Worm (Caenorhabditis elegans) whole organism, L4 larva: ENCODE data around the gene C14A11.5.

Source experiments
- F37D6.2 ChIP-seq: sonication (generic microtip); optimal IDR thresholded peaks from 2 replicates; lab custom pipeline; 2016; ENCODE audit warnings: mild to moderate bottlenecking, missing genetic modification characterization, missing compliant biosample characterization
- F49E8.2 ChIP-seq: sonication (generic microtip); optimal IDR thresholded peaks from 2 replicates; lab custom pipeline; 2016; ENCODE audit warnings: missing compliant biosample characterization, mild to moderate bottlenecking, missing genetic modification characterization, borderline replicate concordance
- T26A8.4 ChIP-seq: fragments of 200-800 bp; sonication (Bioruptor generic); IDR thresholded peaks from 2 replicates; pipeline ENCODE4 v1.3.6; 2022; ENCODE audit warnings: missing genetic modification characterization, missing compliant biosample characterization
- Y5F2A.4 ChIP-seq: fragments of 200-800 bp; sonication (Bioruptor generic); optimal IDR thresholded peaks from 2 replicates; lab custom pipeline; 2018; ENCODE audit warnings: mild to moderate bottlenecking, missing genetic modification characterization, missing compliant biosample characterization
- ZK337.2 ChIP-seq: fragments of 200-800 bp; sonication (Bioruptor generic); IDR thresholded peaks from 2 replicates; pipeline ENCODE4 v1.3.6; 2022; ENCODE audit warnings: missing genetic modification reagents, missing genetic modification characterization, missing compliant biosample characterization
- aha-1 ChIP-seq: fragments of 150-350 bp; peaks from one replicate; lab custom pipeline; 2014; ENCODE audit warnings: missing biosample characterization, missing genetic modification characterization
- attf-4 ChIP-seq: sonication (generic microtip); optimal IDR thresholded peaks from 3 replicates; lab custom pipeline; 2017; ENCODE audit warnings: missing biosample characterization, missing genetic modification characterization
- ceh-32 ChIP-seq: sonication (generic microtip); optimal IDR thresholded peaks from 2 replicates; lab custom pipeline; 2016; ENCODE audit warnings: mild to moderate bottlenecking, missing genetic modification characterization, missing compliant biosample characterization; ENCODE audit not compliant: poor library complexity
- ceh-44 ChIP-seq: fragments of 200-800 bp; sonication (Bioruptor generic); IDR thresholded peaks from 2 replicates; pipeline ENCODE4 v1.3.6; 2022; ENCODE audit warnings: missing genetic modification reagents, missing genetic modification characterization, missing compliant biosample characterization
- ctbp-1 ChIP-seq: fragments of 200-800 bp; sonication (Bioruptor generic); IDR thresholded peaks from 2 replicates; pipeline ENCODE4 v1.3.6; 2022; ENCODE audit warnings: missing genetic modification reagents, missing genetic modification characterization, missing compliant biosample characterization
- daf-12 ChIP-seq: fragments of 150-350 bp; optimal IDR thresholded peaks from 2 replicates; lab custom pipeline; 2014; ENCODE audit warnings: missing biosample characterization, missing genetic modification reagents, missing genetic modification characterization
- daf-16 ChIP-seq, 3 experiments: sonication (generic microtip); optimal IDR thresholded peaks; 2 replicates each; lab custom pipeline; 2016 to 2017; ENCODE audit warnings: missing genetic modification characterization in 3 of 3, missing genetic modification reagents in 3 of 3, mild to moderate bottlenecking in 2 of 3, missing compliant biosample characterization in 2 of 3, missing biosample characterization in 1 of 3, moderate library complexity in 1 of 3
- daf-19 ChIP-seq: fragments of 200-800 bp; sonication (Bioruptor generic); conservative IDR thresholded peaks from 2 replicates; pipeline ENCODE4 v1.3.6; 2022; ENCODE audit warnings: missing genetic modification characterization, missing compliant biosample characterization
- daf-8 ChIP-seq: fragments of 200-800 bp; sonication (Bioruptor generic); IDR thresholded peaks from 2 replicates; pipeline ENCODE4 v1.3.6; 2022; ENCODE audit warnings: missing genetic modification characterization, missing compliant biosample characterization
- dve-1 ChIP-seq: sonication (generic microtip); optimal IDR thresholded peaks from 2 replicates; lab custom pipeline; 2017; ENCODE audit warnings: antibody characterized with exemption, mild to moderate bottlenecking, missing genetic modification characterization, missing compliant biosample characterization; ENCODE audit not compliant: insufficient read depth
- egl-43 ChIP-seq: fragments of 200-800 bp; sonication (Bioruptor generic); IDR thresholded peaks from 2 replicates; pipeline ENCODE4 v1.3.6; 2022; ENCODE audit warnings: missing genetic modification reagents, missing genetic modification characterization, missing compliant biosample characterization
- fkh-10 ChIP-seq: fragments of 150-350 bp; optimal IDR thresholded peaks from 2 replicates; lab custom pipeline; 2014; ENCODE audit warnings: missing biosample characterization, missing genetic modification reagents, missing genetic modification characterization
- hlh-11 ChIP-seq: fragments of 200-800 bp; sonication (Bioruptor generic); optimal IDR thresholded peaks from 2 replicates; lab custom pipeline; 2018; ENCODE audit warnings: mild to moderate bottlenecking, missing genetic modification characterization, missing compliant biosample characterization
- hlh-30 ChIP-seq: sonication (generic microtip); optimal IDR thresholded peaks from 2 replicates; lab custom pipeline; 2017; ENCODE audit warnings: antibody characterized with exemption, mild to moderate bottlenecking, missing genetic modification characterization, missing compliant biosample characterization; ENCODE audit not compliant: insufficient read depth
- hmg-1.1 ChIP-seq: fragments of 200-800 bp; sonication (Bioruptor generic); IDR thresholded peaks from 2 replicates; pipeline ENCODE4 v1.3.6; 2022; ENCODE audit warnings: missing genetic modification reagents, missing genetic modification characterization, missing compliant biosample characterization
- lin-13 ChIP-seq: fragments of 150-350 bp; optimal IDR thresholded peaks from 2 replicates; lab custom pipeline; 2014; ENCODE audit warnings: missing biosample characterization, missing genetic modification reagents, missing genetic modification characterization
- lin-39 ChIP-seq: fragments of 150-350 bp; optimal IDR thresholded peaks from 2 replicates; lab custom pipeline; 2014; ENCODE audit warnings: missing biosample characterization, missing genetic modification reagents, missing genetic modification characterization
- mdl-1 ChIP-seq, 2 experiments: fragments of 150-350 bp in 1 of 2; sonication (generic microtip) in 1 of 2; optimal IDR thresholded peaks; 2 replicates each; lab custom pipeline; 2014 to 2017; ENCODE audit warnings: missing biosample characterization in 2 of 2, missing genetic modification characterization in 2 of 2
- mep-1 ChIP-seq: fragments of 150-350 bp; sonication (generic microtip); optimal IDR thresholded peaks from 3 replicates; lab custom pipeline; 2014; ENCODE audit warnings: missing biosample characterization, missing genetic modification characterization
- mes-2 ChIP-seq: sonication (generic microtip); optimal IDR thresholded peaks from 2 replicates; lab custom pipeline; 2016; ENCODE audit warnings: missing genotype, mild to moderate bottlenecking, missing genetic modification characterization, missing compliant biosample characterization; ENCODE audit not compliant: poor library complexity, severe bottlenecking
- nhr-102 ChIP-seq: sonication (generic microtip); optimal IDR thresholded peaks from 2 replicates; lab custom pipeline; 2016; ENCODE audit warnings: mild to moderate bottlenecking, missing genetic modification characterization, moderate library complexity, missing compliant biosample characterization
- nhr-11 ChIP-seq: fragments of 150-350 bp; optimal IDR thresholded peaks from 2 replicates; lab custom pipeline; 2014; ENCODE audit warnings: missing biosample characterization, missing genetic modification characterization
- nhr-111 ChIP-seq: fragments of 200-800 bp; sonication (Bioruptor generic); optimal IDR thresholded peaks from 2 replicates; lab custom pipeline; 2018; ENCODE audit warnings: mild to moderate bottlenecking, missing genetic modification characterization, missing compliant biosample characterization
- nhr-25 ChIP-seq: sonication (generic microtip); optimal IDR thresholded peaks from 2 replicates; lab custom pipeline; 2017; ENCODE audit warnings: missing genetic modification characterization, mild to moderate bottlenecking, missing compliant biosample characterization, antibody characterized with exemption, moderate library complexity, borderline replicate concordance; ENCODE audit not compliant: insufficient read depth
- nhr-41 ChIP-seq: fragments of 200-800 bp; sonication (Bioruptor generic); IDR thresholded peaks from 2 replicates; pipeline ENCODE4 v1.3.6; 2022; ENCODE audit warnings: missing genetic modification reagents, missing genetic modification characterization, missing compliant biosample characterization
- nhr-48 ChIP-seq: sonication (generic microtip); optimal IDR thresholded peaks from 2 replicates; lab custom pipeline; 2016; ENCODE audit warnings: mild to moderate bottlenecking, missing genetic modification characterization, missing compliant biosample characterization
- nhr-76 ChIP-seq: fragments of 150-350 bp; optimal IDR thresholded peaks from 2 replicates; lab custom pipeline; 2014; ENCODE audit warnings: missing biosample characterization, missing genetic modification characterization
- set-16 ChIP-seq: fragments of 200-800 bp; sonication (Bioruptor generic); IDR thresholded peaks from 2 replicates; pipeline ENCODE4 v1.3.6; 2022; ENCODE audit warnings: missing genetic modification reagents, missing genetic modification characterization, missing compliant biosample characterization
- unc-39 ChIP-seq: sonication (generic microtip); optimal IDR thresholded peaks from 2 replicates; lab custom pipeline; 2017; ENCODE audit warnings: missing biosample characterization, missing genetic modification characterization
- vab-7 ChIP-seq: fragments of 200-800 bp; sonication (Bioruptor generic); IDR thresholded peaks from 2 replicates; pipeline ENCODE4 v1.3.6; 2022; ENCODE audit warnings: missing genetic modification reagents, missing genetic modification characterization, missing compliant biosample characterization
- ztf-11 ChIP-seq: fragments of 150-350 bp; optimal IDR thresholded peaks from 2 replicates; lab custom pipeline; 2014; ENCODE audit warnings: missing biosample characterization, missing genetic modification characterization

C14A11.5 gene

DNA sequence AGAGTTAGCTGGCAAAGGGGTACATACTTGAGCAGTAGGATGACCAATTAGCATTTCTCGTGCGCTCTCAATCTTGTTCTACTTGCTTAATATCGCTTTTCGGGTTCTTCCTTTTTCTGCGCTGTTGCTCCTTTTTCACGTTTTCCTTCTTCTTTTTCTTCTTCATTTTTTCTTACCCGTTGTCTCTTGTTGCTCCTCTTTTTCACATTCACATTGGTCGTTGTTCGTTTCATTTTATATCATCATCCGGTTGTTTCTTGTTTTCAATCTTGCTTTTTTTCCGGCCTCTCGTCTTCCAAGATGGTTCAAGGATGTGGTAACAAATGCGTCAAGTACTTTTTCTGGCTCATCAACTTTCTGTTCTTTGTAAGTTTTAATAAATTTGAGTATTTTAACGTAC lies 12.8 kb upstream of the C14A11.5 start, which contains the start of gene tsp-6:
Gene tsp-6, plus strand, starts transcription at position 301 of the 400 bp plus-strand sequence.
- TF ChIP-seq ctbp-1 (GFP tag; lab: Robert Waterston, UW), result no peak
- no peak for TF ChIP-seq nhr-102 (tag; lab: Kevin White, UChicago)
- no peak for TF ChIP-seq Y5F2A.4 (GFP tag; lab: Kevin White, UChicago)
- no peak for TF ChIP-seq hmg-1.1 (GFP tag; lab: Robert Waterston, UW)
- TF ChIP-seq lin-39 (tag; lab: Kevin White, UChicago), result no peak
- TF ChIP-seq unc-39 (tag; lab: Kevin White, UChicago), result no peak
- TF ChIP-seq egl-43 (GFP tag; lab: Robert Waterston, UW), result no peak
- no peak for TF ChIP-seq T26A8.4
- no peak for TF ChIP-seq nhr-48 (tag; lab: Kevin White, UChicago)

ce11 chrX:2819747-2820146 lies 12.4 kb upstream of the C14A11.5 start:
- TF ChIP-seq set-16 (GFP tag; lab: Robert Waterston, UW) (no peak), unc-39 (tag; lab: Kevin White, UChicago) (no peak), T26A8.4 (no peak), aha-1 (tag; lab: Kevin White, UChicago) (peak; percentile 64), ceh-44 (GFP tag; lab: Robert Waterston, UW) (no peak), hlh-11 (tag; lab: Kevin White, UChicago) (no peak), F49E8.2 (no peak), nhr-111 (GFP tag; lab: Kevin White, UChicago) (no peak), ceh-32 (tag; lab: Kevin White, UChicago) (no peak), nhr-41 (GFP tag; lab: Robert Waterston, UW) (no peak), ZK337.2 (GFP tag; lab: Robert Waterston, UW) (no peak), vab-7 (GFP tag; lab: Robert Waterston, UW) (no peak), daf-12 (tag; lab: Kevin White, UChicago) (no peak), nhr-11 (tag; lab: Kevin White, UChicago) (peak; percentile 49), attf-4 (tag; lab: Kevin White, UChicago) (no peak), nhr-102 (tag; lab: Kevin White, UChicago) (no peak), fkh-10 (peak; percentile 7), lin-13 (no peak), F37D6.2 (tag; lab: Kevin White, UChicago) (no peak), nhr-76 (tag; lab: Kevin White, UChicago) (no peak)

- TF ChIP-seq nhr-11 (tag; lab: Kevin White, UChicago) (peak; percentile 35), daf-19 (GFP tag; lab: Robert Waterston, UW) (no peak), ztf-11 (tag; lab: Kevin White, UChicago) (no peak)
Observed at ce11 chrX:2818899-2819298, 11.6 kb upstream of the C14A11.5 start.

DNA sequence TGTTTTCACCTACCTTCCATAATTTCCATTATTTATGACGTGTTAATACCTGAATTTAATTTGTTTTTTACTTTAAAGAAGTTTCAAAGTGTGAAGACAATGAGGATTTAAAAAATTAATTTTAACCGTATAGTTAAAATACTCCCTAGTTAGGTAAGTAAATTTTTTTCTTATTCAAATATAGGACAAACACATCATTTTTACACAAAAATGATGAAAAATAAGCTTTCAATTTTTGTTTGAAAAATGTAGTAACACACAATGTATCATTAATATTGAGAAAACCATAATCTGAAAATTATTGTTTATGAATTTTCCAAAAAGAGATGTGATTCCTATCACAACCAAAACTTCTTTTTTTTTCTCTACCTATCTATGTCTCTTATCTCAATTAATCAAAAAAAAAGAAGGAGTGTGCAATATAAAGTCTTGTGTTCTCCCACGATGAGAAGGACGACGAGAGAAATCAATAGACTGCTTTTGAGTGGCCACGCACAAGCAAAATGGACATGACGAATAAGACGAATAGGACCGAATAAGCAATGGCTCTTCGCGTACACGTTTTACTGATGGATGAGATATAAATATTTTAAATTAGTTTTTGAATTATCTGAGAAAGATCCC lies 6.9 kb upstream of the C14A11.5 start, which contains the start of gene C14A11.6:
Gene C14A11.6, minus strand, starts transcription at position 51 of the 624 bp plus-strand sequence.
- TF ChIP-seq nhr-48 (tag; lab: Kevin White, UChicago), result no peak
- TF ChIP-seq daf-16 (GFP tag; optimal IDR thresholded peaks at IDR 0.05; lab: Kevin White, UChicago), result no peak
- peak; percentile 18 for TF ChIP-seq daf-16 (tag; optimal IDR thresholded peaks at IDR 0.05; lab: Kevin White, UChicago)
- TF ChIP-seq nhr-25 (tag; lab: Kevin White, UChicago), result no peak
- TF ChIP-seq hlh-30 (tag; lab: Kevin White, UChicago), result peak; percentile 63
- TF ChIP-seq mep-1 (tag; lab: Kevin White, UChicago), result peak; percentile 11
- peak in 1 of 2 experiments; percentile 19 for TF ChIP-seq mdl-1 (tag; optimal IDR thresholded peaks at IDR 0.05; lab: Kevin White, UChicago)
- TF ChIP-seq dve-1 (tag; lab: Kevin White, UChicago), result peak; percentile 51
- TF ChIP-seq daf-8 (GFP tag; lab: Robert Waterston, UW), result no peak
- no peak for TF ChIP-seq mes-2 (tag; lab: Kevin White, UChicago)
- peak; percentile 55 for TF ChIP-seq fkh-10
